Worm (Caenorhabditis elegans): ENCODE measurements around the gene ZK686.5.

The ZK686.5 gene

ce11 chrIII:7814159-7815055, 47.1 kb upstream of the ZK686.5 start, which contains the start of gene egl-5:
egl-5 (plus strand) TSS chrIII:7814374.
- TF ChIP-seq lin-15B (tag; optimal IDR thresholded peaks at IDR 0.05) (no peak), lir-3 (tag; optimal IDR thresholded peaks at IDR 0.05; ENCODE audit: poor library complexity) (no peak), nhr-85 (tag) (peak; percentile 31), dpl-1 (GFP tag; optimal IDR thresholded peaks at IDR 0.05) (peak in 1 of 3 experiments; percentile 99), lsy-2 (tag; optimal IDR thresholded peaks at IDR 0.05) (peak in 1 of 2 experiments; percentile 20)

ce11 chrIII:7812208-7812880, 45.0 kb upstream of the ZK686.5 start:
- TF ChIP-seq nhr-85 (tag) (peak; percentile 56), C16A3.4 (tag; optimal IDR thresholded peaks at IDR 0.05) (no peak), lin-14 (GFP tag; optimal IDR thresholded peaks at IDR 0.05) (peak; percentile 25), rnt-1 (tag; optimal IDR thresholded peaks at IDR 0.05) (peak; percentile 30)

ce11 chrIII:7809033-7809432, 41.7 kb upstream of the ZK686.5 start:
- TF ChIP-seq swsn-7 (tag; optimal IDR thresholded peaks at IDR 0.05) = no peak
- no peak for TF ChIP-seq aha-1 (tag; optimal IDR thresholded peaks at IDR 0.05)
- TF ChIP-seq dpl-1 (GFP tag; optimal IDR thresholded peaks at IDR 0.05) = no peak

ce11 chrIII:7806947-7807346, 39.6 kb upstream of the ZK686.5 start:
- no peak for TF ChIP-seq dsc-1 (tag; optimal IDR thresholded peaks at IDR 0.05)
- peak; percentile 39 for TF ChIP-seq rnt-1 (tag; optimal IDR thresholded peaks at IDR 0.05)

ce11 chrIII:7805253-7805652, 37.9 kb upstream of the ZK686.5 start:
- TF ChIP-seq elt-2 (tag; optimal IDR thresholded peaks at IDR 0.05) = no peak
- no peak for TF ChIP-seq lin-13 (GFP tag; optimal IDR thresholded peaks at IDR 0.05)
- TF ChIP-seq mep-1 (tag; optimal IDR thresholded peaks at IDR 0.05) = no peak
- TF ChIP-seq snpc-4 (tag; optimal IDR thresholded peaks at IDR 0.05) = no peak
- no peak for TF ChIP-seq nhr-28 (tag; optimal IDR thresholded peaks at IDR 0.05)
- no peak for TF ChIP-seq egl-27 (tag; optimal IDR thresholded peaks at IDR 0.05)
- no peak for TF ChIP-seq ceh-90 (tag; optimal IDR thresholded peaks at IDR 0.05)
- no peak for TF ChIP-seq nhr-76 (tag; optimal IDR thresholded peaks at IDR 0.05)
- TF ChIP-seq C04F5.9 (tag; optimal IDR thresholded peaks at IDR 0.05) = no peak
- no peak for TF ChIP-seq unc-130 (tag; optimal IDR thresholded peaks at IDR 0.05)
- TF ChIP-seq ceh-8 (GFP tag; optimal IDR thresholded peaks at IDR 0.05) = no peak
- no peak for TF ChIP-seq zag-1 (tag; optimal IDR thresholded peaks at IDR 0.05)
- no peak for TF ChIP-seq lin-35 (GFP tag; optimal IDR thresholded peaks at IDR 0.05)
- TF ChIP-seq ztf-11 (tag; optimal IDR thresholded peaks at IDR 0.05) = no peak
- TF ChIP-seq grh-1 (GFP tag; IDR thresholded peaks at IDR 0.05) = no peak
- no peak for TF ChIP-seq C16A3.4 (tag; optimal IDR thresholded peaks at IDR 0.05)
- no peak for TF ChIP-seq lsy-2 (tag; optimal IDR thresholded peaks at IDR 0.05)
- TF ChIP-seq lin-39 (tag; optimal IDR thresholded peaks at IDR 0.05) = no peak
- TF ChIP-seq elt-3 (tag; optimal IDR thresholded peaks at IDR 0.05) = no peak
- TF ChIP-seq mdl-1 (tag; optimal IDR thresholded peaks at IDR 0.05) = no peak

- TF ChIP-seq ceh-8 (GFP tag; optimal IDR thresholded peaks at IDR 0.05) (no peak), dpl-1 (GFP tag; optimal IDR thresholded peaks at IDR 0.05) (peak in 2 of 3 experiments; percentile 23 to 66), efl-1 (optimal IDR thresholded peaks at IDR 0.05) (peak; percentile 65 to 99), efl-1 (GFP tag; optimal IDR thresholded peaks at IDR 0.05 in 1 of 2) (peak; percentile 68 to 95), lsy-2 (tag; optimal IDR thresholded peaks at IDR 0.05) (peak; percentile 13 to 25), fkh-10 (GFP tag; optimal IDR thresholded peaks at IDR 0.05) (no peak), lin-35 (GFP tag; optimal IDR thresholded peaks at IDR 0.05) (peak in 1 of 2 experiments; percentile 18)
These were observed 28.0 kb upstream of the ZK686.5 start, which contains the start of gene cyk-7 for ce11 chrIII:7795311-7795710. cyk-7 (minus strand) TSS chrIII:7795409.
